Worm (Caenorhabditis elegans): ENCODE data around the gene hpo-39.

Gene hpo-39

ce11 chrV:4551911-4552310 is 21.8 kb downstream of the hpo-39 start:
- no peak for TF ChIP-seq unc-62 (GFP tag; optimal IDR thresholded peaks at IDR 0.05)

- no peak for TF ChIP-seq unc-62 (GFP tag; optimal IDR thresholded peaks at IDR 0.05)
These were observed 23.3 kb downstream of the hpo-39 start for ce11 chrV:4550459-4550858.

ce11 chrV:4549191-4549590 is 24.5 kb downstream of the hpo-39 start, which contains the start of gene sos-1:
sos-1 (minus strand) TSS chrV:4549291.
- TF ChIP-seq unc-62 (GFP tag; optimal IDR thresholded peaks at IDR 0.05): no peak

ce11 chrV:4546854-4547253 is 26.9 kb downstream of the hpo-39 start:
- no peak for TF ChIP-seq unc-62 (GFP tag; optimal IDR thresholded peaks at IDR 0.05)

ce11 chrV:4539855-4540254 is 33.9 kb downstream of the hpo-39 start:
- no peak for TF ChIP-seq unc-62 (GFP tag; optimal IDR thresholded peaks at IDR 0.05)

ce11 chrV:4535736-4536135 is 38.0 kb downstream of the hpo-39 start:
- no peak for TF ChIP-seq unc-62 (GFP tag; optimal IDR thresholded peaks at IDR 0.05)

- no peak for TF ChIP-seq unc-62 (GFP tag; optimal IDR thresholded peaks at IDR 0.05)
These were observed 45.8 kb downstream of the hpo-39 start for ce11 chrV:4527934-4528333.

ce11 chrV:4526801-4527425 is 46.8 kb downstream of the hpo-39 start:
- no peak for TF ChIP-seq unc-62 (GFP tag; optimal IDR thresholded peaks at IDR 0.05)

- TF ChIP-seq unc-62 (GFP tag; optimal IDR thresholded peaks at IDR 0.05): no peak
These were observed 48.2 kb downstream of the hpo-39 start for ce11 chrV:4525512-4525911.

- TF ChIP-seq unc-62 (GFP tag; optimal IDR thresholded peaks at IDR 0.05): no peak
These were observed 48.6 kb downstream of the hpo-39 start for ce11 chrV:4525106-4525505.

ce11 chrV:4524327-4524726 is 49.4 kb downstream of the hpo-39 start:
- TF ChIP-seq unc-62 (GFP tag; optimal IDR thresholded peaks at IDR 0.05): no peak

- no peak for TF ChIP-seq unc-62 (GFP tag; optimal IDR thresholded peaks at IDR 0.05)
These were observed 49.9 kb downstream of the hpo-39 start for ce11 chrV:4523844-4524243.

ce11 chrV:4523312-4523711 is 50.4 kb downstream of the hpo-39 start:
- no peak for TF ChIP-seq unc-62 (GFP tag; optimal IDR thresholded peaks at IDR 0.05)

Data from whole organism, dauer.